Worm (Caenorhabditis elegans) whole organism, L4 larva: ENCODE results near the gene F21H12.3.

Experiments
- D1046.2 ChIP-seq: fragments of 200-800 bp; sonication (Bioruptor generic); IDR thresholded peaks from 2 replicates; pipeline ENCODE4 v1.3.6; 2022; ENCODE audit warnings: missing genetic modification characterization, missing compliant biosample characterization
- F37D6.2 ChIP-seq: sonication (generic microtip); optimal IDR thresholded peaks from 2 replicates; lab custom pipeline; 2016; ENCODE audit warnings: mild to moderate bottlenecking, missing genetic modification characterization, missing compliant biosample characterization
- F49E8.2 ChIP-seq: sonication (generic microtip); optimal IDR thresholded peaks from 2 replicates; lab custom pipeline; 2016; ENCODE audit warnings: missing compliant biosample characterization, mild to moderate bottlenecking, missing genetic modification characterization, borderline replicate concordance
- R02D3.7 ChIP-seq: fragments of 150-350 bp; sonication (generic microtip); optimal IDR thresholded peaks from 3 replicates; lab custom pipeline; 2014; ENCODE audit warnings: missing biosample characterization, missing genetic modification characterization
- T20F7.1 ChIP-seq: fragments of 200-800 bp; sonication (Bioruptor generic); optimal IDR thresholded peaks from 2 replicates; lab custom pipeline; 2018; ENCODE audit warnings: mild to moderate bottlenecking, missing genetic modification characterization, missing compliant biosample characterization
- T26A8.4 ChIP-seq: fragments of 200-800 bp; sonication (Bioruptor generic); IDR thresholded peaks from 2 replicates; pipeline ENCODE4 v1.3.6; 2022; ENCODE audit warnings: missing genetic modification characterization, missing compliant biosample characterization
- Y105C5A.15 ChIP-seq: fragments of 200-800 bp; sonication (Bioruptor generic); IDR thresholded peaks from 2 replicates; pipeline ENCODE4 v1.3.6; 2022; ENCODE audit warnings: missing genetic modification characterization, missing compliant biosample characterization
- Y48G9A.11 ChIP-seq: fragments of 200-800 bp; sonication (Bioruptor generic); IDR thresholded peaks from 2 replicates; pipeline ENCODE4 v1.3.6; 2022; ENCODE audit warnings: missing genetic modification reagents, missing genetic modification characterization, missing compliant biosample characterization
- ZK337.2 ChIP-seq: fragments of 200-800 bp; sonication (Bioruptor generic); IDR thresholded peaks from 2 replicates; pipeline ENCODE4 v1.3.6; 2022; ENCODE audit warnings: missing genetic modification reagents, missing genetic modification characterization, missing compliant biosample characterization
- ZK546.5 ChIP-seq, 2 experiments: sonication (generic microtip); optimal IDR thresholded peaks; 2 replicates each; lab custom pipeline; 2017; ENCODE audit warnings: missing biosample characterization in 2 of 2, missing genetic modification characterization in 2 of 2
- aha-1 ChIP-seq: fragments of 150-350 bp; peaks from one replicate; lab custom pipeline; 2014; ENCODE audit warnings: missing biosample characterization, missing genetic modification characterization
- ceh-20 ChIP-seq: fragments of 200-800 bp; sonication (Bioruptor generic); IDR thresholded peaks from 2 replicates; pipeline ENCODE4 v1.3.6; 2022; ENCODE audit warnings: missing genetic modification reagents, missing genetic modification characterization, missing compliant biosample characterization
- ctbp-1 ChIP-seq: fragments of 200-800 bp; sonication (Bioruptor generic); IDR thresholded peaks from 2 replicates; pipeline ENCODE4 v1.3.6; 2022; ENCODE audit warnings: missing genetic modification reagents, missing genetic modification characterization, missing compliant biosample characterization
- daf-16 ChIP-seq, 3 experiments: sonication (generic microtip); optimal IDR thresholded peaks; 2 replicates each; lab custom pipeline; 2016 to 2017; ENCODE audit warnings: missing genetic modification characterization in 3 of 3, missing genetic modification reagents in 3 of 3, mild to moderate bottlenecking in 2 of 3, missing compliant biosample characterization in 2 of 3, missing biosample characterization in 1 of 3, moderate library complexity in 1 of 3
- daf-8 ChIP-seq: fragments of 200-800 bp; sonication (Bioruptor generic); IDR thresholded peaks from 2 replicates; pipeline ENCODE4 v1.3.6; 2022; ENCODE audit warnings: missing genetic modification characterization, missing compliant biosample characterization
- dmd-6 ChIP-seq: fragments of 200-800 bp; sonication (Bioruptor generic); IDR thresholded peaks from 2 replicates; pipeline ENCODE4 v1.3.6; 2022; ENCODE audit warnings: missing genetic modification reagents, missing genetic modification characterization, missing compliant biosample characterization
- dmd-9 ChIP-seq: fragments of 200-800 bp; sonication (Bioruptor generic); IDR thresholded peaks from 2 replicates; pipeline ENCODE4 v1.3.6; 2022; ENCODE audit warnings: missing genetic modification reagents, missing genetic modification characterization, missing compliant biosample characterization
- dpl-1 ChIP-seq: fragments of 150-350 bp; optimal IDR thresholded peaks from 2 replicates; lab custom pipeline; 2014; ENCODE audit warnings: missing biosample characterization, missing genetic modification reagents, missing genetic modification characterization
- duxl-1 ChIP-seq: sonication (generic microtip); optimal IDR thresholded peaks from 2 replicates; lab custom pipeline; 2016; ENCODE audit warnings: mild to moderate bottlenecking, missing genetic modification characterization, moderate library complexity, missing compliant biosample characterization; ENCODE audit not compliant: poor library complexity
- dve-1 ChIP-seq: sonication (generic microtip); optimal IDR thresholded peaks from 2 replicates; lab custom pipeline; 2017; ENCODE audit warnings: antibody characterized with exemption, mild to moderate bottlenecking, missing genetic modification characterization, missing compliant biosample characterization; ENCODE audit not compliant: insufficient read depth
- gei-8 ChIP-seq: fragments of 200-800 bp; sonication (Bioruptor generic); optimal IDR thresholded peaks from 2 replicates; lab custom pipeline; 2018; ENCODE audit warnings: mild to moderate bottlenecking, missing genetic modification characterization, missing compliant biosample characterization
- hif-1 ChIP-seq, 2 experiments: sonication (generic microtip); optimal IDR thresholded peaks; 2 replicates each; lab custom pipeline; 2016 to 2017; ENCODE audit warnings: missing compliant biosample characterization in 2 of 2, missing genetic modification characterization in 2 of 2, missing genetic modification reagents in 2 of 2, missing genotype in 2 of 2, mild to moderate bottlenecking in 1 of 2
- hlh-11 ChIP-seq: fragments of 200-800 bp; sonication (Bioruptor generic); optimal IDR thresholded peaks from 2 replicates; lab custom pipeline; 2018; ENCODE audit warnings: mild to moderate bottlenecking, missing genetic modification characterization, missing compliant biosample characterization
- hlh-30 ChIP-seq: sonication (generic microtip); optimal IDR thresholded peaks from 2 replicates; lab custom pipeline; 2017; ENCODE audit warnings: antibody characterized with exemption, mild to moderate bottlenecking, missing genetic modification characterization, missing compliant biosample characterization; ENCODE audit not compliant: insufficient read depth
- hmg-1.1 ChIP-seq: fragments of 200-800 bp; sonication (Bioruptor generic); IDR thresholded peaks from 2 replicates; pipeline ENCODE4 v1.3.6; 2022; ENCODE audit warnings: missing genetic modification reagents, missing genetic modification characterization, missing compliant biosample characterization
- lin-1 ChIP-seq: fragments of 200-800 bp; sonication (Bioruptor generic); IDR thresholded peaks from 2 replicates; pipeline ENCODE4 v1.3.6; 2022; ENCODE audit warnings: missing genetic modification reagents, missing genetic modification characterization, missing compliant biosample characterization
- lin-13 ChIP-seq: fragments of 150-350 bp; optimal IDR thresholded peaks from 2 replicates; lab custom pipeline; 2014; ENCODE audit warnings: missing biosample characterization, missing genetic modification reagents, missing genetic modification characterization
- lin-38 ChIP-seq: fragments of 200-800 bp; sonication (Bioruptor generic); IDR thresholded peaks from 2 replicates; pipeline ENCODE4 v1.3.6; 2022; ENCODE audit warnings: missing genetic modification reagents, missing genetic modification characterization, missing compliant biosample characterization
- lsy-2 ChIP-seq, 2 experiments: fragments of 150-350 bp in 1 of 2; sonication (generic microtip) in 1 of 2; optimal IDR thresholded peaks; 2 replicates each; lab custom pipeline; 2014 to 2017; ENCODE audit warnings: missing biosample characterization in 2 of 2, missing genetic modification characterization in 2 of 2
- madf-9 ChIP-seq: fragments of 200-800 bp; sonication (Bioruptor generic); conservative IDR thresholded peaks from 2 replicates; pipeline ENCODE4 v1.3.6; 2022; ENCODE audit warnings: missing genetic modification reagents, missing genetic modification characterization, missing compliant biosample characterization
- mes-2 ChIP-seq: sonication (generic microtip); optimal IDR thresholded peaks from 2 replicates; lab custom pipeline; 2016; ENCODE audit warnings: missing genotype, mild to moderate bottlenecking, missing genetic modification characterization, missing compliant biosample characterization; ENCODE audit not compliant: poor library complexity, severe bottlenecking
- mxl-3 ChIP-seq: fragments of 200-800 bp; sonication (Bioruptor generic); optimal IDR thresholded peaks from 2 replicates; lab custom pipeline; 2018; ENCODE audit warnings: mild to moderate bottlenecking, missing genetic modification characterization, missing compliant biosample characterization
- nhr-102 ChIP-seq: sonication (generic microtip); optimal IDR thresholded peaks from 2 replicates; lab custom pipeline; 2016; ENCODE audit warnings: mild to moderate bottlenecking, missing genetic modification characterization, moderate library complexity, missing compliant biosample characterization
- nhr-28 ChIP-seq: fragments of 150-350 bp; optimal IDR thresholded peaks from 2 replicates; lab custom pipeline; 2014; ENCODE audit warnings: missing biosample characterization, missing genetic modification characterization
- nhr-41 ChIP-seq: fragments of 200-800 bp; sonication (Bioruptor generic); IDR thresholded peaks from 2 replicates; pipeline ENCODE4 v1.3.6; 2022; ENCODE audit warnings: missing genetic modification reagents, missing genetic modification characterization, missing compliant biosample characterization
- nhr-48 ChIP-seq: sonication (generic microtip); optimal IDR thresholded peaks from 2 replicates; lab custom pipeline; 2016; ENCODE audit warnings: mild to moderate bottlenecking, missing genetic modification characterization, missing compliant biosample characterization
- nhr-76 ChIP-seq: fragments of 150-350 bp; optimal IDR thresholded peaks from 2 replicates; lab custom pipeline; 2014; ENCODE audit warnings: missing biosample characterization, missing genetic modification characterization
- nhr-77 ChIP-seq: fragments of 150-350 bp; optimal IDR thresholded peaks from 2 replicates; lab custom pipeline; 2014; ENCODE audit warnings: missing biosample characterization, missing genetic modification characterization
- pqm-1 ChIP-seq: sonication (generic microtip); optimal IDR thresholded peaks from 2 replicates; lab custom pipeline; 2017; ENCODE audit warnings: missing biosample characterization, missing genetic modification characterization
- rbr-2 ChIP-seq: sonication (generic microtip); optimal IDR thresholded peaks from 2 replicates; lab custom pipeline; 2016; ENCODE audit warnings: missing genotype, missing genetic modification characterization, missing compliant biosample characterization
- tra-1 ChIP-seq: fragments of 200-800 bp; sonication (Bioruptor generic); IDR thresholded peaks from 2 replicates; pipeline ENCODE4 v1.3.6; 2022; ENCODE audit warnings: missing genetic modification reagents, missing genetic modification characterization, missing compliant biosample characterization
- unc-130 ChIP-seq: sonication (generic microtip); optimal IDR thresholded peaks from 2 replicates; lab custom pipeline; 2016; ENCODE audit warnings: missing genetic modification reagents, missing genetic modification characterization, missing compliant biosample characterization
- unc-62 ChIP-seq, 3 experiments: fragments of 150-350 bp in 1 of 3; sonication (generic microtip); optimal IDR thresholded peaks in 2 of 3; peaks in 1 of 3; 1 replicate in 1 of 3; 2 replicates in 2 of 3; lab custom pipeline; 2014 to 2017; ENCODE audit warnings: missing biosample characterization in 3 of 3, missing genetic modification characterization in 3 of 3, missing genetic modification reagents in 3 of 3, missing genotype in 1 of 3
- zfp-3 ChIP-seq: fragments of 200-800 bp; sonication (Bioruptor generic); conservative IDR thresholded peaks from 2 replicates; pipeline ENCODE4 v1.3.6; 2022; ENCODE audit warnings: missing genetic modification reagents, missing genetic modification characterization, missing compliant biosample characterization
- zip-11 ChIP-seq: fragments of 200-800 bp; sonication (Bioruptor generic); IDR thresholded peaks from 2 replicates; pipeline ENCODE4 v1.3.6; 2022; ENCODE audit warnings: missing genetic modification characterization, missing compliant biosample characterization

F21H12.3 gene

DNA sequence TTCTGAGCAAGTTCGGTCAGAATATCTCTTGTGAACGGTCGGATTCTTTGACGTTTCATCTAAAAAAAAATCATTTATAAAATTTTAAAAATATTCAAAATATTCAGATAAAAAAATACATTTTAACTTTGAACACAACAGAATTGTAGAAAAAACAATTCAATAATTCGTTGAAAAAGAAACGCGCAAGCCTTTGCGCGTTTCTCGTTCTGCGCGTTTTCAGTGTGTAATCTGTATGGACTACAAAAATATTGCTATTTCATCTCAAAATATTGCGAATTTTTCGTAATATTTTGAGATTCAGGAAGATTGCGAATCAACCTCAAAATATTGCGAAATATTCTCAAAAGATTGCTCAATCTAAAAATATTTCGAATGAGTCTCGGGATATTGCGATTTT lies 26.8 kb upstream of the F21H12.3 start, which contains the start of gene R12C12.7:
Gene R12C12.7, minus strand, starts transcription at position 59 of the 400 bp plus-strand sequence.
- no peak for TF ChIP-seq daf-16 (GFP tag; optimal IDR thresholded peaks at IDR 0.05; lab: Kevin White, UChicago)
- peak; percentile 4 for TF ChIP-seq daf-16 (tag; optimal IDR thresholded peaks at IDR 0.05; lab: Kevin White, UChicago)
- peak; percentile 51 for TF ChIP-seq dpl-1 (GFP tag; lab: Kevin White, UChicago)
- TF ChIP-seq dve-1 (tag; lab: Kevin White, UChicago), result peak; percentile 18
- peak; percentile 76 for TF ChIP-seq nhr-28 (tag; lab: Kevin White, UChicago)
- peak; percentile 72 for TF ChIP-seq pqm-1
- peak in 1 of 2 experiments; percentile 55 for TF ChIP-seq lsy-2 (tag; optimal IDR thresholded peaks at IDR 0.05; lab: Kevin White, UChicago)
- TF ChIP-seq tra-1 (GFP tag; lab: Robert Waterston, UW), result no peak
- peak; percentile 70 for TF ChIP-seq mes-2 (tag; lab: Kevin White, UChicago)
- peak; percentile 30 for TF ChIP-seq hlh-30 (tag; lab: Kevin White, UChicago)
- 0 out of 2 replicates have a peak, but pooled peaks have one; percentile 26 for TF ChIP-seq lin-38
- no peak for TF ChIP-seq D1046.2 (GFP tag; lab: Robert Waterston, UW)

DNA sequence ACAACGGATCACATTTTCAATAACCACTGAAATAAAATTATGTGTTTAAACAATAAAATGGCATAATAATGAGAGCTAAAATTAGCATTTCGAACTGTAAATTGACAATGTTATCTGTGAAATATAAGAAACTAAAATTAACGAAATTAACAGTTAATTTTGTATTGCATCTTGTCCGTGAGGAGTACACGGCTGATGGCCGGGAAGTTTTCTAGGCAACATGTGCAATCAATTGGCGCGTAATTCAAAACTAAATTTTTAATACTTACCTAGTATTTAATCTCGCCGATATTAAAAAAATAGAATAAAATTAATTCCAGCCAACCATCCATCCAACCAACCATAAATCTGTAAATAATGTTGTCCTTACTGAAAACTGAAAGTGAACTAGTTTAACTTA lies 21.2 kb upstream of the F21H12.3 start:
- TF ChIP-seq rbr-2 (tag; lab: Kevin White, UChicago) (peak; percentile 52), nhr-41 (no peak), ZK337.2 (peak; percentile 92), F49E8.2 (tag; lab: Kevin White, UChicago) (no peak), ceh-20 (no peak), pqm-1 (no peak), nhr-77 (tag; lab: Kevin White, UChicago) (no peak), unc-130 (GFP tag; lab: Kevin White, UChicago) (peak; percentile 90), hlh-11 (tag; lab: Kevin White, UChicago) (peak; percentile 21), nhr-48 (tag; lab: Kevin White, UChicago) (peak; percentile 48), F37D6.2 (tag; lab: Kevin White, UChicago) (peak; percentile 35), gei-8 (GFP tag; lab: Kevin White, UChicago) (no peak), dpl-1 (GFP tag; lab: Kevin White, UChicago) (peak; percentile 98), T20F7.1 (GFP tag; lab: Kevin White, UChicago) (peak; percentile 51), dmd-6 (GFP tag; lab: Robert Waterston, UW) (peak; percentile 64), aha-1 (tag; lab: Kevin White, UChicago) (peak; percentile 95), mes-2 (tag; lab: Kevin White, UChicago) (peak; percentile 99), Y48G9A.11 (GFP tag; lab: Robert Waterston, UW) (0 out of 2 replicates have a peak, but pooled peaks have one; percentile 44), zip-11 (GFP tag; lab: Robert Waterston, UW) (no peak), ZK546.5 (tag; optimal IDR thresholded peaks at IDR 0.05; lab: Kevin White, UChicago) (no peak), hlh-30 (tag; lab: Kevin White, UChicago) (peak; percentile 63), zfp-3 (no peak), dmd-9 (GFP tag; lab: Robert Waterston, UW) (peak; percentile 91), nhr-28 (tag; lab: Kevin White, UChicago) (peak; percentile 28), T26A8.4 (GFP tag; lab: Robert Waterston, UW) (0 out of 2 replicates have a peak, but pooled peaks have one; percentile 19), nhr-102 (tag; lab: Kevin White, UChicago) (peak; percentile 52), ctbp-1 (GFP tag; lab: Robert Waterston, UW) (0 out of 2 replicates have a peak, but pooled peaks have one; percentile 51), daf-8 (GFP tag; lab: Robert Waterston, UW) (no peak), hmg-1.1 (peak; percentile 50; the same call in 1 of the 2 replicates), madf-9 (peak; percentile 62), nhr-76 (tag; lab: Kevin White, UChicago) (no peak), hif-1 (tag; optimal IDR thresholded peaks at IDR 0.05; lab: Kevin White, UChicago) (peak in 1 of 2 experiments; percentile 88), mxl-3 (peak; percentile 45), R02D3.7 (no peak), lin-13 (GFP tag; lab: Kevin White, UChicago) (no peak), unc-62 (GFP tag; optimal IDR thresholded peaks at IDR 0.05 in 1 of 2; lab: Kevin White, UChicago) (peak in 1 of 2 experiments; percentile 86), unc-62 (tag; optimal IDR thresholded peaks at IDR 0.05; lab: Kevin White, UChicago) (no peak), tra-1 (GFP tag; lab: Robert Waterston, UW) (peak; percentile 66; the same call in 1 of the 2 replicates), lin-1 (no peak), Y105C5A.15 (GFP tag; lab: Robert Waterston, UW) (no peak), duxl-1 (tag; lab: Kevin White, UChicago) (peak; percentile 71)
